Worm (Caenorhabditis elegans) whole organism, late embryonic: ENCODE measurements around the gene srw-60.

Experiments
- C38D4.7 ChIP-seq: fragments of 200-800 bp; sonication (Bioruptor generic); optimal IDR thresholded peaks from 2 replicates; lab custom pipeline; 2018; ENCODE audit warnings: mild to moderate bottlenecking, missing genetic modification characterization, moderate library complexity, missing compliant biosample characterization
- ceh-6 ChIP-seq: fragments of 200-800 bp; sonication (Bioruptor generic); optimal IDR thresholded peaks from 2 replicates; lab custom pipeline; 2018; ENCODE audit warnings: mild to moderate bottlenecking, missing genetic modification characterization, missing compliant biosample characterization
- gmeb-2 ChIP-seq: sonication (generic microtip); optimal IDR thresholded peaks from 2 replicates; lab custom pipeline; 2016; ENCODE audit warnings: missing genetic modification characterization, inconsistent platforms, missing compliant biosample characterization
- madf-2 ChIP-seq: sonication (generic microtip); optimal IDR thresholded peaks from 2 replicates; lab custom pipeline; 2017; ENCODE audit warnings: missing genetic modification characterization, missing compliant biosample characterization
- mec-3 ChIP-seq: sonication (generic microtip); optimal IDR thresholded peaks from 2 replicates; lab custom pipeline; 2016; ENCODE audit warnings: borderline replicate concordance, missing genetic modification characterization, missing compliant biosample characterization
- nhr-11 ChIP-seq: fragments of 150-350 bp; optimal IDR thresholded peaks from 2 replicates; lab custom pipeline; 2014; ENCODE audit warnings: missing biosample characterization, missing genetic modification characterization
- pat-9 ChIP-seq: fragments of 200-800 bp; sonication (Bioruptor generic); optimal IDR thresholded peaks from 2 replicates; lab custom pipeline; 2018; ENCODE audit warnings: mild to moderate bottlenecking, missing genetic modification characterization, moderate library complexity, missing compliant biosample characterization
- pha-4 ChIP-seq: fragments of 150-350 bp; optimal IDR thresholded peaks from 2 replicates; lab custom pipeline; 2018; ENCODE audit warnings: missing biosample characterization, missing genetic modification reagents, missing genetic modification characterization
- pqm-1 ChIP-seq: sonication (generic microtip); optimal IDR thresholded peaks from 2 replicates; lab custom pipeline; 2016; ENCODE audit warnings: missing genetic modification characterization, missing compliant biosample characterization
- rnt-1 ChIP-seq: sonication (generic microtip); optimal IDR thresholded peaks from 2 replicates; lab custom pipeline; 2016; ENCODE audit warnings: missing genetic modification characterization, missing compliant biosample characterization
- unc-86 ChIP-seq: sonication (generic microtip); optimal IDR thresholded peaks from 2 replicates; lab custom pipeline; 2016; ENCODE audit warnings: missing genetic modification characterization, missing compliant biosample characterization

DNA sequence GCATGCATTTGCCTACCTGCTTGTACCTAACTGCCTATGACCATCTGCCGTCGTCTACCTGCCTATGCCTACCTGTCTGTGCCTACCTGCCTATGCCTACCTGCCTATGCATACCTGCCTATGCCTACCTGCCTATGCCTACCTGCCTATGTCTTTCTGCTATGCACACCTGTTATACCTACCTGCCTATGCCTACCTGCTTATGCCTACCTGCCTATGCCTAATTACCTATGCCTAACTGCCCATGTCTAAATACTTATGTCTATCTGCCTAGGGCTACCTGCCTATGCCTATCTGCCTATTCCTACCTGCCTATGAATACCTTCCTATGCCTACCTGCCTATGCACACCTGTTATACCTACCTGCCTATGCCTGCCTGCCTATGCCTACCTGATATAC is 7.9 kb downstream of the srw-60 start:
- TF ChIP-seq ceh-6 (GFP tag; lab: Kevin White, UChicago) (no peak), mec-3 (no peak), rnt-1 (no peak), madf-2 (no peak), pqm-1 (tag; lab: Kevin White, UChicago) (no peak), pha-4 (tag; lab: Kevin White, UChicago) (no peak), gmeb-2 (no peak), unc-86 (no peak), nhr-11 (tag; lab: Kevin White, UChicago) (no peak), pat-9 (tag; lab: Kevin White, UChicago) (no peak), C38D4.7 (GFP tag; lab: Kevin White, UChicago) (no peak)
